Fruit fly (Drosophila melanogaster): ENCODE results near the gene CG7394.

CG7394 gene

dm6 chr3L:11554338-11554737 is 7.5 kb upstream of the CG7394 start (continued):
- TF ChIP-seq fkh (GFP tag; optimal IDR thresholded peaks at IDR 0.05) (peak; percentile 54), Blimp-1 (GFP tag; optimal IDR thresholded peaks at IDR 0.05) (no peak), Sox102F (GFP tag; optimal IDR thresholded peaks at IDR 0.05) (peak; percentile 69), Lpt (GFP tag; optimal IDR thresholded peaks at IDR 0.05) (peak; percentile 36), Hr4 (GFP tag; optimal IDR thresholded peaks at IDR 0.05) (peak; percentile 69), svp (GFP tag) (peak; percentile 82), Hr39 (GFP tag; optimal IDR thresholded peaks at IDR 0.05) (peak; percentile 65), salr (GFP tag; optimal IDR thresholded peaks at IDR 0.05) (peak; percentile 13 to 57), pdm3 (GFP tag; optimal IDR thresholded peaks at IDR 0.05) (peak; percentile 62), CG11294 (GFP tag; IDR thresholded peaks at IDR 0.05) (peak; percentile 65), dsx (GFP tag; optimal IDR thresholded peaks at IDR 0.05; ENCODE audit: poor library complexity, severe bottlenecking) (peak; percentile 68), cyc (GFP tag; optimal IDR thresholded peaks at IDR 0.05) (peak; percentile 53), CG11902 (GFP tag; optimal IDR thresholded peaks at IDR 0.05) (peak; percentile 1), Eip93F (GFP tag; optimal IDR thresholded peaks at IDR 0.05) (no peak), Smox (GFP tag; optimal IDR thresholded peaks at IDR 0.05) (peak; percentile 66), vri (GFP tag; optimal IDR thresholded peaks at IDR 0.05) (no peak), CG4318 (GFP tag; optimal IDR thresholded peaks at IDR 0.05) (peak; percentile 43), CG8319 (GFP tag; optimal IDR thresholded peaks at IDR 0.05) (peak; percentile 7), CG6792 (GFP tag; optimal IDR thresholded peaks at IDR 0.05) (peak; percentile 42), Eip78C (GFP tag) (peak; percentile 89), CG8632 (GFP tag; optimal IDR thresholded peaks at IDR 0.05) (peak; percentile 42), fd59A (GFP tag; optimal IDR thresholded peaks at IDR 0.05) (peak; percentile 39), Gug (GFP tag; IDR thresholded peaks at IDR 0.05) (no peak), CG10631 (GFP tag; optimal IDR thresholded peaks at IDR 0.05) (peak; percentile 65)

- TF ChIP-seq lz (GFP tag; optimal IDR thresholded peaks at IDR 0.05) (no peak), Met (GFP tag; optimal IDR thresholded peaks at IDR 0.05) (no peak), eg (GFP tag; IDR thresholded peaks at IDR 0.05) (no peak), Smox (GFP tag; optimal IDR thresholded peaks at IDR 0.05) (no peak), Ets21C (GFP tag; optimal IDR thresholded peaks at IDR 0.05) (no peak), dac (GFP tag; optimal IDR thresholded peaks at IDR 0.05) (no peak), CG7368 (GFP tag; optimal IDR thresholded peaks at IDR 0.05) (no peak), pdm3 (GFP tag; optimal IDR thresholded peaks at IDR 0.05) (no peak), ss (GFP tag; optimal IDR thresholded peaks at IDR 0.05) (no peak), esn (GFP tag; optimal IDR thresholded peaks at IDR 0.05) (no peak), achi (GFP tag; optimal IDR thresholded peaks at IDR 0.05) (no peak), CG8119 (GFP tag; IDR thresholded peaks at IDR 0.05) (no peak)
Measured at dm6 chr3L:11554796-11555195, 7.0 kb upstream of the CG7394 start.

- TF ChIP-seq CG7368 (GFP tag; optimal IDR thresholded peaks at IDR 0.05) (peak; percentile 17), CG34406 (GFP tag; optimal IDR thresholded peaks at IDR 0.05) (peak; percentile 43), ss (GFP tag; optimal IDR thresholded peaks at IDR 0.05) (peak; percentile 65 to 91), spab (GFP tag; optimal IDR thresholded peaks at IDR 0.05) (peak; percentile 48), CG6808 (GFP tag; optimal IDR thresholded peaks at IDR 0.05) (peak; percentile 54), fd59A (GFP tag; optimal IDR thresholded peaks at IDR 0.05) (peak; percentile 27), eg (GFP tag; IDR thresholded peaks at IDR 0.05) (peak; percentile 82), CG11294 (GFP tag; IDR thresholded peaks at IDR 0.05) (no peak; the same call in 1 of the 2 replicates), Ets96B (tag; optimal IDR thresholded peaks at IDR 0.05) (peak; percentile 64), CG9139 (GFP tag; optimal IDR thresholded peaks at IDR 0.05) (peak; percentile 40), Hr4 (GFP tag; optimal IDR thresholded peaks at IDR 0.05) (peak; percentile 80), Sox14 (GFP tag; optimal IDR thresholded peaks at IDR 0.05) (no peak), CG3919 (GFP tag; optimal IDR thresholded peaks at IDR 0.05) (peak; percentile 37), Sox102F (GFP tag; optimal IDR thresholded peaks at IDR 0.05) (no peak), Lpt (GFP tag; optimal IDR thresholded peaks at IDR 0.05) (peak; percentile 68), CG16779 (tag; optimal IDR thresholded peaks at IDR 0.05) (no peak), vri (GFP tag; optimal IDR thresholded peaks at IDR 0.05) (no peak), fkh (GFP tag; optimal IDR thresholded peaks at IDR 0.05) (peak; percentile 80), OdsH (GFP tag; optimal IDR thresholded peaks at IDR 0.05) (peak; percentile 59), CG15336 (GFP tag; IDR thresholded peaks at IDR 0.05) (peak; percentile 91), CG6792 (GFP tag; optimal IDR thresholded peaks at IDR 0.05) (no peak), CG10631 (GFP tag; optimal IDR thresholded peaks at IDR 0.05) (peak; percentile 37), CG3032 (tag; optimal IDR thresholded peaks at IDR 0.05) (peak; percentile 49), pdm3 (GFP tag; optimal IDR thresholded peaks at IDR 0.05) (peak; percentile 48), topi (GFP tag; optimal IDR thresholded peaks at IDR 0.05) (no peak), Eip78C (GFP tag) (peak; percentile 88)
Measured at dm6 chr3L:11555662-11556460, 5.9 kb upstream of the CG7394 start.

Data from whole organism, prepupa.